Worm (Caenorhabditis elegans): ENCODE data around the gene twk-34.

ce11 chrV:15721888-15722287, 17.1 kb downstream of the twk-34 start, which contains the start of gene srh-140:
- no peak for TF ChIP-seq elt-3 (tag; optimal IDR thresholded peaks at IDR 0.05)
- TF ChIP-seq ces-1 (GFP tag; optimal IDR thresholded peaks at IDR 0.05), result no peak
- no peak for TF ChIP-seq tbx-8 (GFP tag; optimal IDR thresholded peaks at IDR 0.05)
- TF ChIP-seq mep-1 (tag; optimal IDR thresholded peaks at IDR 0.05), result no peak
- TF ChIP-seq unc-62 (GFP tag; optimal IDR thresholded peaks at IDR 0.05), result no peak
- no peak for TF ChIP-seq blmp-1 (tag; optimal IDR thresholded peaks at IDR 0.05)
